Fruit fly (Drosophila melanogaster): Measurements from ENCODE around the gene CG11889.

The CG11889 gene

DNA sequence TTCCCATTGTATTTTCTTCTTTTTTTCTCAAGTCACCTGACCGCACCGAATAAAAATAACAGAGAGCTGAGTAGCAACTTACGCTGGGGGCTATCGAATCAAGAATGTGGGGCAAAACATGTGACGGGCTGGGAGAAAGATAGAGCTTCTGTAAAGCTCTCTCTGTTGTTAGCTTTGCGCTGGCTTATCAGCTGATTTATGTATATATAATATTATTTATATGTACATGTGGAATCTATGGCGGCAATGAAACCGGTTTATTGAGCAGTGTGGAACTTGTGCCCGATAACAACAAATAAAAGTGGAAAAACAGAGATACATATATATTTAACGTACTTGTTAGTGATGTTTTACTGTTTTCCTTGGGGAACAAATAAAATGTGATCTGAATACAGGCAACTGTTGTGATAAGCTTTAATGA lies 22.9 kb downstream of the CG11889 start, which contains the start of gene CG31098 (continued):
- TF ChIP-seq CG10543 (GFP tag; optimal IDR thresholded peaks at IDR 0.05) (no peak), Gsc (GFP tag; IDR thresholded peaks at IDR 0.05) (no peak), B-H2 (GFP tag; optimal IDR thresholded peaks at IDR 0.05) (peak; percentile 61), Sry-δ (GFP tag; optimal IDR thresholded peaks at IDR 0.05) (no peak), Atf-2 (GFP tag; optimal IDR thresholded peaks at IDR 0.05) (no peak), CG14667 (GFP tag; IDR thresholded peaks at IDR 0.05) (no peak), CG13894 (tag; optimal IDR thresholded peaks at IDR 0.05) (peak; percentile 51), CG12071 (GFP tag; optimal IDR thresholded peaks at IDR 0.05) (peak; percentile 52), HLHmδ (GFP tag; optimal IDR thresholded peaks at IDR 0.05) (no peak), CG10979 (tag; optimal IDR thresholded peaks at IDR 0.05) (no peak), scrt (GFP tag; optimal IDR thresholded peaks at IDR 0.05) (peak; percentile 30), tll (GFP tag; optimal IDR thresholded peaks at IDR 0.05) (no peak), lola (GFP tag; optimal IDR thresholded peaks at IDR 0.05) (no peak), CG9437 (GFP tag; optimal IDR thresholded peaks at IDR 0.05) (no peak), CG7987 (GFP tag; optimal IDR thresholded peaks at IDR 0.05) (no peak), Hmx (GFP tag; optimal IDR thresholded peaks at IDR 0.05) (no peak), ara (GFP tag; IDR thresholded peaks at IDR 0.05) (no peak), mirr (GFP tag; optimal IDR thresholded peaks at IDR 0.05) (peak; percentile 76), CG14965 (GFP tag; optimal IDR thresholded peaks at IDR 0.05; ENCODE audit: borderline replicate concordance) (no peak), CG8359 (GFP tag; optimal IDR thresholded peaks at IDR 0.05; ENCODE audit: borderline replicate concordance) (no peak), Ets97D (GFP tag; optimal IDR thresholded peaks at IDR 0.05) (no peak), CG16815 (GFP tag; optimal IDR thresholded peaks at IDR 0.05) (no peak), Sin3A (optimal IDR thresholded peaks at IDR 0.05) (no peak), Hmr (GFP tag; optimal IDR thresholded peaks at IDR 0.05) (peak; percentile 35), pfk (GFP tag; optimal IDR thresholded peaks at IDR 0.05) (peak; percentile 47), CG11093 (GFP tag; IDR thresholded peaks at IDR 0.05) (no peak), CoRest (tag; optimal IDR thresholded peaks at IDR 0.05) (no peak), Dref (GFP tag; IDR thresholded peaks at IDR 0.05) (no peak), CG18599 (GFP tag; optimal IDR thresholded peaks at IDR 0.05) (peak; percentile 48), sd (tag; optimal IDR thresholded peaks at IDR 0.05) (peak; percentile 95), CG11456 (GFP tag; IDR thresholded peaks at IDR 0.05) (no peak), dan (GFP tag; IDR thresholded peaks at IDR 0.05) (no peak), disco-r (GFP tag; optimal IDR thresholded peaks at IDR 0.05) (no peak), CG10366 (GFP tag; IDR thresholded peaks at IDR 0.05) (no peak), ci (GFP tag; IDR thresholded peaks at IDR 0.05) (peak; percentile 22; the same call in 1 of the 3 replicates), CG4282 (GFP tag; optimal IDR thresholded peaks at IDR 0.05) (no peak), oc (tag; optimal IDR thresholded peaks at IDR 0.05) (no peak), CG16779 (GFP tag; IDR thresholded peaks at IDR 0.05) (no peak), unc-4 (GFP tag; IDR thresholded peaks at IDR 0.05; ENCODE audit: partially characterized antibody) (peak; percentile 43; the same call in 1 of the 2 replicates), bsh (GFP tag; optimal IDR thresholded peaks at IDR 0.05) (no peak), BEAF-32 (GFP tag; optimal IDR thresholded peaks at IDR 0.05) (no peak), CG9727 (GFP tag; optimal IDR thresholded peaks at IDR 0.05) (no peak), pzg (GFP tag; optimal IDR thresholded peaks at IDR 0.05) (no peak), CG9817 (tag; optimal IDR thresholded peaks at IDR 0.05) (no peak), CG6813 (GFP tag; optimal IDR thresholded peaks at IDR 0.05) (no peak), gcm2 (GFP tag; optimal IDR thresholded peaks at IDR 0.05) (no peak), CG7963 (GFP tag; IDR thresholded peaks at IDR 0.05; ENCODE audit: partially characterized antibody) (no peak), tap (tag; optimal IDR thresholded peaks at IDR 0.05) (peak; percentile 22), ATbp (GFP tag; optimal IDR thresholded peaks at IDR 0.05) (peak; percentile 39), CG15269 (tag; optimal IDR thresholded peaks at IDR 0.05) (peak; percentile 50)
